Worm (Caenorhabditis elegans): ENCODE measurements around the gene F55G1.6.

Gene F55G1.6

ce11 chrIV:7507841-7508509 is 34.7 kb downstream of the F55G1.6 start, which contains the start of the genes vdac-1 and R05G6.5:
Gene vdac-1 (minus strand): TSS chrIV:7507891.
Gene R05G6.5 (plus strand): TSS chrIV:7508367.
- TF ChIP-seq peb-1 (tag; optimal IDR thresholded peaks at IDR 0.05), result no peak
- no peak for TF ChIP-seq aly-2 (tag; optimal IDR thresholded peaks at IDR 0.05)
- TF ChIP-seq ztf-11 (tag; optimal IDR thresholded peaks at IDR 0.05), result no peak
- TF ChIP-seq gmeb-1 (tag; optimal IDR thresholded peaks at IDR 0.05), result peak; percentile 89
- TF ChIP-seq ama-1 (optimal IDR thresholded peaks at IDR 0.05), result peak; percentile 80
- peak; percentile 51 for TF ChIP-seq ztf-4 (tag; optimal IDR thresholded peaks at IDR 0.05)
- peak; percentile 87 for TF ChIP-seq nhr-129 (tag; optimal IDR thresholded peaks at IDR 0.05)
- no peak for TF ChIP-seq mab-5 (tag; optimal IDR thresholded peaks at IDR 0.05)
- peak; percentile 85 for TF ChIP-seq unc-55 (GFP tag; optimal IDR thresholded peaks at IDR 0.05)
- TF ChIP-seq nhr-21 (tag; optimal IDR thresholded peaks at IDR 0.05), result peak; percentile 74
- TF ChIP-seq sma-3 (GFP tag; optimal IDR thresholded peaks at IDR 0.05), result peak; percentile 86
- peak; percentile 27 for TF ChIP-seq ceh-16 (tag; optimal IDR thresholded peaks at IDR 0.05)
- no peak for TF ChIP-seq nhr-10 (tag; optimal IDR thresholded peaks at IDR 0.05)
- TF ChIP-seq blmp-1 (tag; optimal IDR thresholded peaks at IDR 0.05; ENCODE audit: insufficient read depth), result peak; percentile 57
- TF ChIP-seq ztf-1 (GFP tag; conservative IDR thresholded peaks at IDR 0.05), result no peak
- peak; percentile 59 for TF ChIP-seq sma-9 (GFP tag; optimal IDR thresholded peaks at IDR 0.05)
- no peak for TF ChIP-seq sma-9 (tag; optimal IDR thresholded peaks at IDR 0.05)
- TF ChIP-seq lin-13 (GFP tag; optimal IDR thresholded peaks at IDR 0.05), result peak; percentile 80
- TF ChIP-seq lin-39 (tag; optimal IDR thresholded peaks at IDR 0.05), result no peak
- TF ChIP-seq C34F6.9 (tag; optimal IDR thresholded peaks at IDR 0.05), result peak; percentile 77
- peak; percentile 70 for TF ChIP-seq zag-1 (tag; optimal IDR thresholded peaks at IDR 0.05)
- no peak for TF ChIP-seq nhr-237 (tag; optimal IDR thresholded peaks at IDR 0.05)
- TF ChIP-seq fos-1 (tag; optimal IDR thresholded peaks at IDR 0.05), result peak; percentile 88
- no peak for TF ChIP-seq nhr-11 (tag; optimal IDR thresholded peaks at IDR 0.05)
- TF ChIP-seq crh-2 (tag; optimal IDR thresholded peaks at IDR 0.05), result peak; percentile 92
- no peak for TF ChIP-seq unc-39 (tag; optimal IDR thresholded peaks at IDR 0.05)
- TF ChIP-seq unc-62 (GFP tag; optimal IDR thresholded peaks at IDR 0.05), result no peak
- TF ChIP-seq dmd-4 (tag; optimal IDR thresholded peaks at IDR 0.05), result no peak
- peak; percentile 81 for TF ChIP-seq F13H6.1 (tag; optimal IDR thresholded peaks at IDR 0.05)
- no peak for TF ChIP-seq skn-1 (tag; optimal IDR thresholded peaks at IDR 0.05)
- TF ChIP-seq nhr-12 (tag; optimal IDR thresholded peaks at IDR 0.05), result no peak
- TF ChIP-seq nhr-6 (tag; optimal IDR thresholded peaks at IDR 0.05), result peak; percentile 25
- TF ChIP-seq ZK546.5 (tag; optimal IDR thresholded peaks at IDR 0.05), result no peak
- TF ChIP-seq nhr-23 (tag; optimal IDR thresholded peaks at IDR 0.05), result no peak
- TF ChIP-seq sem-4 (tag; optimal IDR thresholded peaks at IDR 0.05), result peak; percentile 42
- TF ChIP-seq snpc-4 (tag; optimal IDR thresholded peaks at IDR 0.05), result peak; percentile 44
- TF ChIP-seq elt-1 (tag; optimal IDR thresholded peaks at IDR 0.05), result no peak
- TF ChIP-seq egl-27 (tag; optimal IDR thresholded peaks at IDR 0.05), result peak; percentile 42
- no peak for TF ChIP-seq Y55F3AM.14 (GFP tag; optimal IDR thresholded peaks at IDR 0.05)
- TF ChIP-seq lsy-2 (tag; optimal IDR thresholded peaks at IDR 0.05), result peak; percentile 49 to 86
- peak; percentile 77 for TF ChIP-seq nhr-25 (tag; optimal IDR thresholded peaks at IDR 0.05)
- TF ChIP-seq mdl-1 (tag; optimal IDR thresholded peaks at IDR 0.05), result peak; percentile 16 to 61
- TF ChIP-seq lin-11 (tag; optimal IDR thresholded peaks at IDR 0.05), result peak; percentile 57

DNA sequence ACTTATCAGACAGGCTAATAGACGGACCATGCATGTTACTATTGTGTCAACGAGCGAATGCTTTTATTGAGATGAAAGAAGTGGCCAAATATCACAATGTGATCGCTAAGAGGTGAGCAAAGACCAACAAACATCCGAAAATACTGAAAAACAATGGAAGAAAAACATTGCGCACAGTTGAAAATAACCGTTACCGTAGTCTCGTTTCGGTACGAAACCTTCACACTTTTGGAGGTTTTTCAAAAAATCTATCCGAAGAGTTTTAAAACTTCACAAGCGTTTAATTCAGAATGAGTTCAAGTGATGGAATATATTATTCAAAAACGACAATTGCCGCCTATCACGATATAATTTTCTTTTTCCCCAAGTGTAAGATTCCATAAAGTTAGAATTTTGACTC is 35.5 kb downstream of the F55G1.6 start:
- TF ChIP-seq lsy-2 (tag; optimal IDR thresholded peaks at IDR 0.05) (peak in 1 of 2 experiments; percentile 87), ztf-11 (tag; optimal IDR thresholded peaks at IDR 0.05) (no peak)

ce11 chrIV:7510829-7511228 is 37.5 kb downstream of the F55G1.6 start:
- TF ChIP-seq sma-3 (GFP tag; optimal IDR thresholded peaks at IDR 0.05) (no peak), lsy-2 (tag; optimal IDR thresholded peaks at IDR 0.05) (no peak), nhr-25 (tag; optimal IDR thresholded peaks at IDR 0.05) (no peak), nhr-23 (tag; optimal IDR thresholded peaks at IDR 0.05) (no peak)

Measured in whole organism, L2 larva.